Worm (Caenorhabditis elegans): ENCODE data around the gene str-87.

DNA sequence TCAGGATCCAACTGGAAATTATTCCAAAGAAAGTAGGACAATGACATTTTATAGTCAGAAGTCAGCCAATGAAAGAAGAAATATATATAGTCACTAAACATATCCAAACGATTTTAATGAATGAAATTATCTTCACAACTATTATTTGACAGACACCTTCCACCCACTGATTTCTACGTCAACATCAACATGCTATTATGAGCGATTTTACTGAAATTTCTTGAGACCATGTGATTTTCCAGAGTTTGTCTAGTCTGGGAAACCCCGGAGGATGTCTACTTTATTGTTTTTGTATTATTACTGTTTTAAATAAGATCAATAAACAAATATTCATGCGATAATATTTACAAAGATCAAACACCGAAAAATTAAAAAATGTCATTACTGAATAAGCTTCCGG is 27.5 kb upstream of the str-87 start, which contains the start of gene srt-18:
- no peak for TF ChIP-seq cog-1 (tag; optimal IDR thresholded peaks at IDR 0.05)
- no peak for TF ChIP-seq ztf-23 (GFP tag; IDR thresholded peaks at IDR 0.05)
- TF ChIP-seq T22C8.4 (GFP tag; IDR thresholded peaks at IDR 0.05): no peak
- no peak for TF ChIP-seq med-1 (GFP tag; optimal IDR thresholded peaks at IDR 0.05; ENCODE audit: insufficient read depth)
- no peak for TF ChIP-seq ztf-29 (GFP tag; IDR thresholded peaks at IDR 0.05)
- TF ChIP-seq ref-1 (GFP tag; conservative IDR thresholded peaks at IDR 0.05): no peak
- TF ChIP-seq flt-1 (GFP tag; IDR thresholded peaks at IDR 0.05): no peak
- TF ChIP-seq tab-1 (GFP tag; IDR thresholded peaks at IDR 0.05): no peak
